Worm (Caenorhabditis elegans): ENCODE measurements around the gene nlp-80.

Gene nlp-80

ce11 chrV:11074448-11074847 lies 9.0 kb upstream of the nlp-80 start, which contains the start of gene act-3:
Gene act-3 (minus strand): TSS chrV:11074498.
- TF ChIP-seq nhr-20 (tag; optimal IDR thresholded peaks at IDR 0.05) (peak; percentile 35), lin-35 (GFP tag; optimal IDR thresholded peaks at IDR 0.05) (peak in 1 of 2 experiments; percentile 1), ces-1 (GFP tag; optimal IDR thresholded peaks at IDR 0.05) (no peak), dsc-1 (tag; optimal IDR thresholded peaks at IDR 0.05) (peak; percentile 55), mep-1 (tag; optimal IDR thresholded peaks at IDR 0.05) (peak; percentile 21), lin-14 (GFP tag; optimal IDR thresholded peaks at IDR 0.05) (peak; percentile 87), C34B4.2 (tag; optimal IDR thresholded peaks at IDR 0.05) (no peak), nhr-71 (tag; optimal IDR thresholded peaks at IDR 0.05) (peak; percentile 76), efl-3 (GFP tag; optimal IDR thresholded peaks at IDR 0.05) (no peak), elt-3 (tag; optimal IDR thresholded peaks at IDR 0.05) (no peak), ama-1 (optimal IDR thresholded peaks at IDR 0.05) (no peak), mdl-1 (tag; optimal IDR thresholded peaks at IDR 0.05) (peak in 1 of 2 experiments; percentile 28), swsn-7 (tag; optimal IDR thresholded peaks at IDR 0.05) (peak; percentile 13), nhr-85 (tag) (peak; percentile 36), fkh-4 (tag; optimal IDR thresholded peaks at IDR 0.05; ENCODE audit: borderline replicate concordance) (no peak), blmp-1 (tag; optimal IDR thresholded peaks at IDR 0.05) (no peak), ceh-82 (tag; optimal IDR thresholded peaks at IDR 0.05) (peak in 1 of 3 experiments; percentile 1), irx-1 (tag; optimal IDR thresholded peaks at IDR 0.05) (no peak), snu-23 (GFP tag; optimal IDR thresholded peaks at IDR 0.05) (peak; percentile 36), rnt-1 (tag; optimal IDR thresholded peaks at IDR 0.05) (peak; percentile 74), lsy-2 (tag; optimal IDR thresholded peaks at IDR 0.05) (peak in 1 of 2 experiments; percentile 12), nhr-19 (GFP tag; conservative IDR thresholded peaks at IDR 0.05) (peak; percentile 45)

- TF ChIP-seq lsy-2 (tag; optimal IDR thresholded peaks at IDR 0.05) (peak in 1 of 2 experiments; percentile 36), lin-15B (tag; optimal IDR thresholded peaks at IDR 0.05) (no peak), efl-1 (optimal IDR thresholded peaks at IDR 0.05) (no peak), efl-1 (GFP tag; optimal IDR thresholded peaks at IDR 0.05 in 1 of 2) (peak in 1 of 2 experiments; percentile 49), nhr-77 (tag; optimal IDR thresholded peaks at IDR 0.05) (no peak), snu-23 (GFP tag; optimal IDR thresholded peaks at IDR 0.05) (peak; percentile 9), nhr-19 (GFP tag; conservative IDR thresholded peaks at IDR 0.05) (peak; percentile 49), nhr-47 (tag; optimal IDR thresholded peaks at IDR 0.05) (no peak), rnt-1 (tag; optimal IDR thresholded peaks at IDR 0.05) (peak; percentile 73), grh-1 (GFP tag; IDR thresholded peaks at IDR 0.05) (no peak), pag-3 (tag; optimal IDR thresholded peaks at IDR 0.05; ENCODE audit: borderline replicate concordance, insufficient read depth) (peak; percentile 82), tbx-2 (tag; optimal IDR thresholded peaks at IDR 0.05) (peak; percentile 14), mep-1 (tag; optimal IDR thresholded peaks at IDR 0.05) (no peak), dsc-1 (tag; optimal IDR thresholded peaks at IDR 0.05) (peak; percentile 7), nhr-71 (tag; optimal IDR thresholded peaks at IDR 0.05) (peak; percentile 57), mdl-1 (tag; optimal IDR thresholded peaks at IDR 0.05) (no peak), ztf-4 (tag; optimal IDR thresholded peaks at IDR 0.05) (no peak), jun-1 (tag; optimal IDR thresholded peaks at IDR 0.05) (no peak), C16A3.4 (tag; optimal IDR thresholded peaks at IDR 0.05) (no peak), lin-14 (GFP tag; optimal IDR thresholded peaks at IDR 0.05) (peak; percentile 72), blmp-1 (tag; optimal IDR thresholded peaks at IDR 0.05) (no peak), unc-130 (tag; optimal IDR thresholded peaks at IDR 0.05) (no peak), hpl-2 (GFP tag; optimal IDR thresholded peaks at IDR 0.05) (no peak), hlh-17 (GFP tag; optimal IDR thresholded peaks at IDR 0.05; ENCODE audit: borderline replicate concordance) (no peak), ceh-63 (GFP tag; optimal IDR thresholded peaks at IDR 0.05) (no peak), ceh-90 (tag; optimal IDR thresholded peaks at IDR 0.05) (no peak)
Observed at ce11 chrV:11073354-11073753, 7.9 kb upstream of the nlp-80 start.

- no peak for TF ChIP-seq pag-3 (tag; optimal IDR thresholded peaks at IDR 0.05; ENCODE audit: borderline replicate concordance, insufficient read depth)
- TF ChIP-seq nhr-237 (tag; optimal IDR thresholded peaks at IDR 0.05), result no peak
- TF ChIP-seq aly-2 (tag; optimal IDR thresholded peaks at IDR 0.05), result peak; percentile 95
- TF ChIP-seq nhr-20 (tag; optimal IDR thresholded peaks at IDR 0.05), result no peak
- 0 out of 2 replicates have a peak, but pooled peaks have one; percentile 2 for TF ChIP-seq nhr-19 (GFP tag; conservative IDR thresholded peaks at IDR 0.05)
- TF ChIP-seq nhr-11 (tag; optimal IDR thresholded peaks at IDR 0.05), result peak; percentile 27
- no peak for TF ChIP-seq pax-3 (tag; optimal IDR thresholded peaks at IDR 0.05)
Observed at ce11 chrV:11071453-11071852, 6.0 kb upstream of the nlp-80 start.

Data from whole organism, L1 larva.